Worm (Caenorhabditis elegans): ENCODE results near the gene Y51B9A.14.
"Not testable (repeated sequence)": the region's sequence is repeated elsewhere in the genome, so short reads cannot be mapped to it uniquely, and the experiment has no call there.

Y51B9A.14 gene

DNA sequence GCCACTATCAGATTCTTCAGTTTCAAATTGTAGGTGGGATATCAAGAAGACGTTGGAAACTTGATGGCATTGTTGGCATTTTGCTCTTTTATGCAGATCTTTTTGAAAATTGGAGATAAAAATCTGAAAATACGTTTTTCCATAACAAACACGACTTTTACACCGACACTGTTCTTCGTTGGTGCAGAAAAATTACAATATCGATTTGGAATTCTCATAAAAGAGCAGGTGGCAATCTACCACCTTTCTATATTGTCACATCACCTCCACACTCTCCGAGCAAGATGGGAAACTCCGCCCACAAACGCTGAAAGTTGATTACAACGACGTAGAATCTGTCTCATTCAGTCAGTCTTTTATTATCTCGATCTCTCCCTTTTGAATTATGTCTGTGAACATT, 9.2 kb upstream of the Y51B9A.14 start, which contains the start of gene arrd-2:
TSS of gene arrd-2 (plus strand) at position 301 of the 400 bp plus-strand sequence.
- TF ChIP-seq snpc-1.2 (GFP tag; IDR thresholded peaks at IDR 0.05) (no peak), dve-1 (tag; optimal IDR thresholded peaks at IDR 0.05; ENCODE audit: insufficient read depth) (no peak), spr-1 (tag; optimal IDR thresholded peaks at IDR 0.05) (no peak), nhr-6 (tag; optimal IDR thresholded peaks at IDR 0.05) (no peak), unc-62 (GFP tag; optimal IDR thresholded peaks at IDR 0.05 in 1 of 2) (peak in 1 of 2 experiments; percentile 42), unc-62 (tag; optimal IDR thresholded peaks at IDR 0.05) (no peak)

DNA sequence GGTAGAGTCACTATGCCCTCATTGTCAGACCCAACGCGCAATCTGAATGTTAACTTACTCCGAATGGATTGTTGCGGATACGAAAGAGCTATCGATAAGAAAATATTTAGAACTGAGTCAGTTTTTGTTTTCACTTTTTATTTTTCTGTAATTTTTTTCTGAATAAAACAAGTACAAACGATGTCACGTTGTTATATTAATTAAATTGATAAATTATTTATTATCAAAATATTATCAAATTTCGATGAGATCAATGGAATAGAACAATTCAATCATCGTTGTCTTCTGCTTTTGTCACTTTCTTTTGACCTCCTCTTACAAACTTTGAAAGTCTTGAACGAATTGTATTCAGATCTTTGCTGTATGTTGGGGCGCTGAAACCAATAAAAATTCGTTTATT, 8.8 kb upstream of the Y51B9A.14 start, which contains the start of gene mpz-6:
TSS of gene mpz-6 (minus strand) at position 101 of the 400 bp plus-strand sequence.
- TF ChIP-seq aly-2 (tag; optimal IDR thresholded peaks at IDR 0.05), result no peak
- TF ChIP-seq attf-4 (tag; optimal IDR thresholded peaks at IDR 0.05), result no peak
- TF ChIP-seq lin-13 (GFP tag; optimal IDR thresholded peaks at IDR 0.05), result no peak
- no peak for TF ChIP-seq nhr-237 (tag; optimal IDR thresholded peaks at IDR 0.05)
- TF ChIP-seq daf-12 (tag; optimal IDR thresholded peaks at IDR 0.05), result no peak
- TF ChIP-seq mxl-3 (GFP tag; optimal IDR thresholded peaks at IDR 0.05), result no peak
- TF ChIP-seq F10B5.3 (tag; optimal IDR thresholded peaks at IDR 0.05), result no peak
- TF ChIP-seq F26F4.8 (GFP tag; conservative IDR thresholded peaks at IDR 0.05), result no peak

DNA sequence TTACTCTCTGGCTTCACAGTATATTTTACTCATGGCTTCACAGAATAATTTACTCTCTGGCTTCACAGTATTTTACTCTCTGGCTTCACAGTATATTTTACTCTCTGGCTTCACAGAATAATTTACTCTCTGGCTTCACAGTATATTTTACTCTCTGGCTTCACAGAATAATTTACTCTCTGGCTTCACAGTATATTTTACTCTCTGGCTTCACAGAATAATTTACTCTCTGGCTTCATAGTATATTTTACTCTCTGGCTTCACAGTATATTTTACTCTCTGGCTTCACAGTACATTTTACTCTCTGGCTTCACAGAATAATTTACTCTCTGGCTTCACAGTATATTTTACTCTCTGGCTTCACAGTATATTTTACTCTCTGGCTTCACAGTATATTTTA, 6.7 kb upstream of the Y51B9A.14 start:
- TF ChIP-seq unc-62 (GFP tag; optimal IDR thresholded peaks at IDR 0.05 in 1 of 2), result peak in 1 of 2 experiments; percentile 53
- TF ChIP-seq unc-62 (tag; optimal IDR thresholded peaks at IDR 0.05), result not testable (repeated sequence)

DNA sequence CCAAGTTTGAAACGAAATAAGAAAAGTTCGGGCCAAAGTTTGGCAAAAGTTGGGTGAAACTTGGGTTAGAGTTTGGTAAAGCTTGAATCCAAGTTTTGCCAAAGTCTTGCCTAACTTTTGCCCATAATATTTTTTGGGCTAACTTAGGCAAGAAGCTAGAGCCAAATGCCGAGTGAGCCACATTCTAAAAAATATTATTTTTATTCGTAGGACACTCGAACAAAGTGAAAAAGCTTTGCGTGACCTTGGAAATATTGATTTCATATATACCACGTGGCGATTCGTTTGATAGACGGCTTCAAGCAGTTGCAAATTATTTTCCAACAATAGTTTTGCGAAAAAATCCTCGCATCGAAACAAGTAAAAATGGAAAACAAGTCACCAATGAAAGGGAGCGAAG, 5.6 kb upstream of the Y51B9A.14 start, which contains the start of gene Y51B9A.5:
TSS of gene Y51B9A.5 (plus strand) at position 301 of the 400 bp plus-strand sequence.
- no peak for TF ChIP-seq mdl-1 (tag; optimal IDR thresholded peaks at IDR 0.05)
- TF ChIP-seq lir-3 (tag; optimal IDR thresholded peaks at IDR 0.05), result no peak
- TF ChIP-seq Y75B8A.6 (GFP tag; IDR thresholded peaks at IDR 0.05), result no peak
- no peak for TF ChIP-seq nhr-11 (tag; optimal IDR thresholded peaks at IDR 0.05)
- TF ChIP-seq ceh-44 (GFP tag; IDR thresholded peaks at IDR 0.05), result no peak
- no peak for TF ChIP-seq T20F7.1 (GFP tag; optimal IDR thresholded peaks at IDR 0.05)

DNA sequence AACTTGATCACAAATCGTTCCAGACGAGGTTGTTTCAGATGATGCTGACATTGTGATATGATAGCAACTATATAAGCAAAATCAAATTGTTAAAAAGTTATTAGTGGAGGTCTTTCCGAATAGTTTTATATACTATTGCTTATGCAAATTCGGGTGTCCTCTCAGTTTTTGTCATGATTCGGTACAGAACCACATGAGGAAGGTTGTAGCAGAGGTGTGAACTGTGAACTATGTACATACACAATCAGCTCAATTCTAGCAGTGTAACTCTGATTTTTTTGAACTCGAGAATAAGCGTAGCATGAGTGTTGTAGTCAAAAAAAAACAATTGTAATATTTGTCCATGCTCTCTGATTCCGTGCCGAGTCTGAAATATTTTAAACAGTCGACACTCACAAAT, 4.8 kb upstream of the Y51B9A.14 start, which contains the start of gene Y51B9A.6:
TSS of gene Y51B9A.6 (minus strand) at position 101 of the 400 bp plus-strand sequence.
- TF ChIP-seq ceh-82 (tag; optimal IDR thresholded peaks at IDR 0.05) (no peak), aha-1 (tag) (peak; percentile 35)

DNA sequence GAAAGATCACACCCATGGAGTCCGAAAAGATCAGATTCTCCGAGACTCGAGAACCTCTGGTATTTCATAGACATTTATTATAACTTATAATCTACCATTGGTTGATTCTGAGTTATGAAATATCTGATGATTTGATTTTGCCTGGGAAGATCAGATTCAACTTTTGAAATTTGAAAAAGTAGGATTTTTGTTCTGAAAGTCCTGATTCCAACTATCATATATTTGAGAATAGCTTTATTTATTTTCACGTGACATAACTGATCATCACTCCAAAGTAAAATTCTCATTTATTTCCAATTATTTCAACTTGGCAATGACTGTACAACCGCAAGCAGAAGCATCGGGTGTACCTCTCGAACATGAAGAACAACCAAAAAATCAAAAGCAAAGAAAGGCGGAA, 1.5 kb upstream of the Y51B9A.14 start, which contains the start of gene Y51B9A.7:
TSS of gene Y51B9A.7 (plus strand) at position 301 of the 400 bp plus-strand sequence.
- TF ChIP-seq set-16 (GFP tag; IDR thresholded peaks at IDR 0.05) (no peak), T20F7.1 (GFP tag; optimal IDR thresholded peaks at IDR 0.05) (no peak), mes-2 (tag; optimal IDR thresholded peaks at IDR 0.05; ENCODE audit: poor library complexity, severe bottlenecking) (no peak), aly-2 (tag; optimal IDR thresholded peaks at IDR 0.05) (no peak), unc-62 (GFP tag; optimal IDR thresholded peaks at IDR 0.05 in 1 of 2) (no peak), unc-62 (tag; optimal IDR thresholded peaks at IDR 0.05) (no peak), egl-43 (GFP tag; IDR thresholded peaks at IDR 0.05) (no peak), T26A8.4 (GFP tag; IDR thresholded peaks at IDR 0.05) (no peak), ces-1 (GFP tag; optimal IDR thresholded peaks at IDR 0.05) (no peak), Y48G9A.11 (GFP tag; IDR thresholded peaks at IDR 0.05) (no peak), zag-1 (tag; optimal IDR thresholded peaks at IDR 0.05) (no peak), attf-4 (tag; optimal IDR thresholded peaks at IDR 0.05) (no peak)

DNA sequence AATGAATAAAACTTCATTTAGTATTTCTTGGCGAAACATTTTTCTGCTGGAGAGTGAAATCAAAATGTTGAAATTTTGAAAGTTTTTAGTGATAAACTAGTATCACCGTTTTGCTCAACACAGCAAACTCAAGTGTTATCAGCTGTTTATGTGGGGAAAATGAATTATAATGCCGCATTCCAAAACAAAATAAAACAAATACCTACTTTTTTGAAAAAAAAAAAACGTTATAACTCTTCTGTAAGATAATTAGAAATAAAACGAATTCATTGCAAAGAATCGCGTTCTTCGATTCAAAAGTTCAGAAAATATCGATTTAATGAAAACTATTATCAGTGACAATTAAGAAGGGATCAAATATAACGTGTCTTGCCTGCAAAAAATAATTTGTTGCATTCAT, 774 bp downstream of the Y51B9A.14 start, which contains the start of gene Y51B9A.9:
TSS of gene Y51B9A.9 (minus strand) at position 101 of the 400 bp plus-strand sequence.
- TF ChIP-seq daf-16 (GFP tag; optimal IDR thresholded peaks at IDR 0.05) (no peak), daf-16 (tag; optimal IDR thresholded peaks at IDR 0.05) (peak; percentile 68), pqm-1 (tag; optimal IDR thresholded peaks at IDR 0.05) (peak; percentile 47), set-16 (GFP tag; IDR thresholded peaks at IDR 0.05) (no peak)
